Fruit fly (Drosophila melanogaster): Measurements from ENCODE around the gene CalpC.
A peak's percentile ranks its signal among the peaks of the same experiment; 100 is the strongest.

Gene CalpC

DNA sequence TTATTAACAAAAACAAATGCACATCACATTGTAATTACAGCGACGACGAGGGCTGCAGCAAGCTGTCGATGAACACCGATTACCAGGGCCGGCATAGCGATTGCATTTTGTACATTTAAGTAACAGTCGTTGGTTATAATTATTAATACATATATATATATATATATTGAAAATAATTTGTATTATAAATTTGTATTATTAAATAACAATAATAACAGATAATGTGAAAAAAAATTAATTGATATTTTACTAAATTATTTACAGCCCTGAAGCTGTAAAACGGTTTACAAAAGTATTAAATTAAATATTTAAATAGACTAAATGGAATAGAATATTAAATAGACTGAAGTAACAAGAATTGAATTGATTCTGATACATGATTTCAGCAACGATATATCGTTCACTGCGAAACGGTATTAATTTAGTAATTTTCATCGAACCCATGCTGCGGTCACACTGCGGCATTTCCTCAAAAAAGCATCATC lies 49.7 kb upstream of the CalpC start, which contains the start of the genes kat80 and Prosalpha4 (continued):
- TF ChIP-seq Dek (tag; optimal IDR thresholded peaks at IDR 0.05) (peak; percentile 49), Side (GFP tag; optimal IDR thresholded peaks at IDR 0.05) (no peak), PHDP (tag; optimal IDR thresholded peaks at IDR 0.05) (peak; percentile 32), CG13424 (tag; optimal IDR thresholded peaks at IDR 0.05) (peak; percentile 53), Hr78 (GFP tag; optimal IDR thresholded peaks at IDR 0.05) (no peak), Antp (GFP tag; optimal IDR thresholded peaks at IDR 0.05) (peak; percentile 3), sima (GFP tag; optimal IDR thresholded peaks at IDR 0.05) (no peak), crp (GFP tag; optimal IDR thresholded peaks at IDR 0.05) (peak in 1 of 2 experiments; percentile 60), CG7786 (GFP tag; optimal IDR thresholded peaks at IDR 0.05) (no peak), fu2 (GFP tag; optimal IDR thresholded peaks at IDR 0.05) (no peak), sens (GFP tag) (no peak), CG15479 (GFP tag; optimal IDR thresholded peaks at IDR 0.05) (no peak), CG9437 (GFP tag; optimal IDR thresholded peaks at IDR 0.05) (peak; percentile 19), CoRest (tag; optimal IDR thresholded peaks at IDR 0.05) (peak; percentile 55), pfk (GFP tag; optimal IDR thresholded peaks at IDR 0.05) (no peak), HHEX (GFP tag; optimal IDR thresholded peaks at IDR 0.05) (peak; percentile 42), CG5180 (GFP tag; optimal IDR thresholded peaks at IDR 0.05) (no peak), cato (GFP tag; optimal IDR thresholded peaks at IDR 0.05; ENCODE audit: borderline replicate concordance) (no peak), CG17829 (tag; optimal IDR thresholded peaks at IDR 0.05) (peak; percentile 63), CG4404 (GFP tag; IDR thresholded peaks at IDR 0.05) (no peak), pum (GFP tag; optimal IDR thresholded peaks at IDR 0.05) (no peak), Blimp-1 (GFP tag; optimal IDR thresholded peaks at IDR 0.05) (peak; percentile 22), Hand (GFP tag; optimal IDR thresholded peaks at IDR 0.05) (no peak), CG4360 (GFP tag; IDR thresholded peaks at IDR 0.05) (no peak), row (GFP tag; IDR thresholded peaks at IDR 0.05) (peak; percentile 77), CG1647 (GFP tag; optimal IDR thresholded peaks at IDR 0.05) (no peak), CG6272 (GFP tag; IDR thresholded peaks at IDR 0.05) (no peak), CG1603 (tag; optimal IDR thresholded peaks at IDR 0.05) (peak; percentile 5), CG32772 (GFP tag; IDR thresholded peaks at IDR 0.05) (no peak), az2 (GFP tag; optimal IDR thresholded peaks at IDR 0.05) (no peak), dmrt99B (tag; optimal IDR thresholded peaks at IDR 0.05) (peak; percentile 32), CG18011 (GFP tag; optimal IDR thresholded peaks at IDR 0.05) (no peak), Fer3 (tag; optimal IDR thresholded peaks at IDR 0.05) (peak; percentile 18), CG10209 (GFP tag; optimal IDR thresholded peaks at IDR 0.05) (peak; percentile 5), CG2712 (tag; optimal IDR thresholded peaks at IDR 0.05) (peak; percentile 53), grau (tag; optimal IDR thresholded peaks at IDR 0.05) (peak; percentile 51), CG9932 (GFP tag; IDR thresholded peaks at IDR 0.05) (peak; percentile 64), Opbp (GFP tag; IDR thresholded peaks at IDR 0.05; ENCODE audit: partially characterized antibody) (peak; percentile 37; the same call in 2 of the 3 replicates), CG30403 (GFP tag; optimal IDR thresholded peaks at IDR 0.05) (peak; percentile 10), fd96Cb (tag; optimal IDR thresholded peaks at IDR 0.05) (peak; percentile 20), CG8290 (GFP tag; optimal IDR thresholded peaks at IDR 0.05) (peak; percentile 75), CG8290 (tag; optimal IDR thresholded peaks at IDR 0.05) (no peak), CG10543 (GFP tag; optimal IDR thresholded peaks at IDR 0.05) (peak; percentile 27), CG18262 (tag; optimal IDR thresholded peaks at IDR 0.05) (peak; percentile 48), CG6765 (GFP tag; optimal IDR thresholded peaks at IDR 0.05) (no peak), pzg (GFP tag; optimal IDR thresholded peaks at IDR 0.05) (peak; percentile 43), chinmo (GFP tag; IDR thresholded peaks at IDR 0.05; ENCODE audit: partially characterized antibody) (0 out of 4 replicates have a peak, but pooled peaks have one; percentile 37), Sry-δ (GFP tag; optimal IDR thresholded peaks at IDR 0.05) (peak; percentile 25), crc (GFP tag; optimal IDR thresholded peaks at IDR 0.05) (no peak), Adf1 (GFP tag; IDR thresholded peaks at IDR 0.05) (no peak)
